Worm (Caenorhabditis elegans) whole organism, L2 larva: ENCODE measurements around the gene K03B4.2.

Source experiments
- aly-2 ChIP-seq: fragments of 150-350 bp; optimal IDR thresholded peaks from 2 replicates; lab custom pipeline; 2014; ENCODE audit warnings: missing biosample characterization, missing genetic modification characterization
- elt-3 ChIP-seq: sonication (generic microtip); optimal IDR thresholded peaks from 2 replicates; lab custom pipeline; 2017; ENCODE audit warnings: missing biosample characterization, missing genetic modification characterization
- lin-11 ChIP-seq: fragments of 150-350 bp; sonication (generic microtip); optimal IDR thresholded peaks from 2 replicates; lab custom pipeline; 2014; ENCODE audit warnings: missing biosample characterization, missing genetic modification characterization, inconsistent platforms, mixed read lengths
- lin-39 ChIP-seq: fragments of 150-350 bp; optimal IDR thresholded peaks from 2 replicates; lab custom pipeline; 2014; ENCODE audit warnings: missing biosample characterization, missing genetic modification reagents, missing genetic modification characterization
- lsy-2 ChIP-seq, 2 experiments: fragments of 150-350 bp in 1 of 2; sonication (generic microtip) in 1 of 2; optimal IDR thresholded peaks; 2 replicates each; lab custom pipeline; 2014 to 2017; ENCODE audit warnings: missing biosample characterization in 2 of 2, missing genetic modification characterization in 2 of 2
- nhr-12 ChIP-seq: fragments of 150-350 bp; optimal IDR thresholded peaks from 2 replicates; lab custom pipeline; 2014; ENCODE audit warnings: missing biosample characterization, missing genetic modification characterization
- sma-9 ChIP-seq, 2 experiments: fragments of 150-350 bp in 1 of 2; sonication (generic microtip) in 1 of 2; optimal IDR thresholded peaks; 2 replicates each; lab custom pipeline; 2014 to 2016; ENCODE audit warnings: missing genetic modification characterization in 2 of 2, mild to moderate bottlenecking in 1 of 2, missing biosample characterization in 1 of 2, missing compliant biosample characterization in 1 of 2, missing genetic modification reagents in 1 of 2, moderate library complexity in 1 of 2
- snpc-4 ChIP-seq: fragments of 150-350 bp; optimal IDR thresholded peaks from 2 replicates; lab custom pipeline; 2014; ENCODE audit warnings: missing biosample characterization, missing genetic modification characterization
- unc-62 ChIP-seq: fragments of 150-350 bp; optimal IDR thresholded peaks from 2 replicates; lab custom pipeline; 2014; ENCODE audit warnings: missing biosample characterization, missing genetic modification reagents, missing genetic modification characterization
- zag-1 ChIP-seq: fragments of 150-350 bp; optimal IDR thresholded peaks from 2 replicates; lab custom pipeline; 2014; ENCODE audit warnings: missing biosample characterization, missing genetic modification characterization
- ztf-11 ChIP-seq: sonication (generic microtip); optimal IDR thresholded peaks from 2 replicates; lab custom pipeline; 2017; ENCODE audit warnings: missing biosample characterization, missing genetic modification characterization

DNA sequence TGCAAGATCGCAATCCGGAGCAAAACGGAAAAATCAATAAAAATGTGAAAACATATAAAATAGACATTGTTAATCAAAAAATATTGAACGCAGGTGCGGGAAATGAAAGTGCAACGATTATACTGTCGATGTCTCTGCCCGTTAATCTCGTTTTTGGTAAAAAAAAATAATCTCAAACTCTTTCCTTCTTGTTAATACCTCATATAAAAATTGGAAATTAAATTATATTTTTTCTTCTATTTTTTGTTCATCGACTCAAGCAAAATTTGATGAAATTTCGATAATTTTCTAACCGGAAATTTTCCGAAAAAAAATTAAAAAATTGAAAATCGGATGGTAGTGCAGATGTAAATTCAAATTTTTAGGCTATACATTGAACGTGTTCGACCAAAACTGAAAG, 15.3 kb upstream of the K03B4.2 start, which contains the start of gene K03B4.9:
- TF ChIP-seq ztf-11 (tag; lab: Kevin White, UChicago) (no peak), zag-1 (tag; lab: Kevin White, UChicago) (no peak), elt-3 (no peak), sma-9 (GFP tag; optimal IDR thresholded peaks at IDR 0.05; lab: Kevin White, UChicago) (no peak), sma-9 (tag; optimal IDR thresholded peaks at IDR 0.05; lab: Kevin White, UChicago) (no peak), lsy-2 (tag; optimal IDR thresholded peaks at IDR 0.05; lab: Kevin White, UChicago) (no peak), unc-62 (GFP tag; lab: Kevin White, UChicago) (no peak), lin-39 (tag; lab: Kevin White, UChicago) (no peak), nhr-12 (no peak), snpc-4 (tag; lab: Kevin White, UChicago) (no peak), lin-11 (tag; lab: Kevin White, UChicago) (no peak), aly-2 (no peak)
